Worm (Caenorhabditis elegans): ENCODE results near the gene cup-15.
A peak's percentile ranks its signal among the peaks of the same experiment; 100 is the strongest.

cup-15 gene

DNA sequence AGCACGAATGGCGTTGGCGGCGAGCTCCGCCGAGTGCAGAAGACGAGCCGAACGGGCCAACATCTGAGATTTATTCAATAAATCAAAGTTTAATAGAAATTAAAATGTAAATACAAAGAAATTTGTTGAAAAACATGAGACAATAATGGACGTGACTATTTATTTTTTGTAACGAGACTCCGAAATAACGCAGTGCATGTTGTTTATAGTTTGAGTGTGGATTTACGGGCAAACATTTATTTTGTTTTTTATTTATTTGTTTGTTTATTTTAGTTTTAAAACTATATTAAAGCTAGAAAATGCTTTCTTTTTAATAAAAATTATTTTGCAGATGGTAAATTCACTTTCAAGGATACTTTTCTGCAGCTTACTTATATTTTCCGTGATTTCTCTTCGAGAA lies at the start of gene cup-15, which contains the start of gene sdhb-1:
Gene cup-15, plus strand, starts transcription at position 332 of the 400 bp plus-strand sequence.
Gene sdhb-1, minus strand, starts transcription at position 63 of the 400 bp plus-strand sequence.
- TF ChIP-seq W03F9.2 (tag; optimal IDR thresholded peaks at IDR 0.05) (no peak), dao-5 (tag; optimal IDR thresholded peaks at IDR 0.05) (no peak), him-1 (tag; optimal IDR thresholded peaks at IDR 0.05) (no peak)

- TF ChIP-seq W03F9.2 (tag; optimal IDR thresholded peaks at IDR 0.05): no peak
- TF ChIP-seq him-1 (tag; optimal IDR thresholded peaks at IDR 0.05): no peak
Measured at ce11 chrII:9303545-9303944, 49.3 kb upstream of the cup-15 start.

ce11 chrII:9304849-9305248 lies 48.0 kb upstream of the cup-15 start:
- TF ChIP-seq dao-5 (tag; optimal IDR thresholded peaks at IDR 0.05) (no peak), W03F9.2 (tag; optimal IDR thresholded peaks at IDR 0.05) (no peak), him-1 (tag; optimal IDR thresholded peaks at IDR 0.05) (no peak)

DNA sequence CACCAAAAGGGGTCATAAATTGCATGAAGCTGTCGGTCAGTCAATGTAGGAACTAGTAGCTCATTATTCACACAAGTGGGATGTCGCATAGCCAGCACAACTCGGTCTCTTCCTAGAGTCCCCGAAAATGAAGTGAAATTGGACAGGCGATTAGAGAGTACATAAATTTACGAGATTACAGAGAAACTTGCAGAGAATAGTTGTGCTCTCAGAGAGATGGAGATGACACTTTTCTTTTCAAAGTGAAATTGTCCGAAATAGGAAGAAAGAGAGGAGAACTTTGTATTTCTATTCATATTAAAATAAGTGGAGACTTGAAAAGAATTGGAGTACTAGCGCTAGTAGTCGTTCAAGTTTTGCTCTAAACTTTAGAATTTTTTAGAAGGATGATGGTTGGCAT lies 47.2 kb upstream of the cup-15 start:
- no peak for TF ChIP-seq him-1 (tag; optimal IDR thresholded peaks at IDR 0.05)
- no peak for TF ChIP-seq dao-5 (tag; optimal IDR thresholded peaks at IDR 0.05)
- no peak for TF ChIP-seq W03F9.2 (tag; optimal IDR thresholded peaks at IDR 0.05)

DNA sequence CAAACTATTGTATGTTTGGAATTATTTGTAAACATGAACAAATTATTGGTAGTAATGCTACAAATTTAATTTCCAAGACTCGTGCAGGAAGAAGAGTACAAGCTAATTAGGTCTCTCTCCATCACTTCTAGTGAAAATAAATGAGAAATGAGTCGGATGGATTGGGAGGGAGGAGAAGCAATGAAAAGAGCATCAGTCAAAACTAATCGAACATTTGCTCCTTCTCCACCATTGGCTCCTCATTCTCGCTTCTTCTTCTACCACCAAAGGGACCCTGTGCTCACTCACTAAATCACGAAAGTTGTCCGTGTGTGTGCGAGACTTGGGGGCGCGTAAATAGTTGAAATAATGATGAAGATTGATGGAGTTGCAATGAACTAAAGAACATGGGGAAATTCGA lies 46.0 kb upstream of the cup-15 start:
- TF ChIP-seq dao-5 (tag; optimal IDR thresholded peaks at IDR 0.05): no peak
- no peak for TF ChIP-seq W03F9.2 (tag; optimal IDR thresholded peaks at IDR 0.05)
- TF ChIP-seq him-1 (tag; optimal IDR thresholded peaks at IDR 0.05): no peak

ce11 chrII:9308614-9309046 lies 44.2 kb upstream of the cup-15 start:
- TF ChIP-seq him-1 (tag; optimal IDR thresholded peaks at IDR 0.05) (no peak), W03F9.2 (tag; optimal IDR thresholded peaks at IDR 0.05) (no peak), dao-5 (tag; optimal IDR thresholded peaks at IDR 0.05) (no peak)

DNA sequence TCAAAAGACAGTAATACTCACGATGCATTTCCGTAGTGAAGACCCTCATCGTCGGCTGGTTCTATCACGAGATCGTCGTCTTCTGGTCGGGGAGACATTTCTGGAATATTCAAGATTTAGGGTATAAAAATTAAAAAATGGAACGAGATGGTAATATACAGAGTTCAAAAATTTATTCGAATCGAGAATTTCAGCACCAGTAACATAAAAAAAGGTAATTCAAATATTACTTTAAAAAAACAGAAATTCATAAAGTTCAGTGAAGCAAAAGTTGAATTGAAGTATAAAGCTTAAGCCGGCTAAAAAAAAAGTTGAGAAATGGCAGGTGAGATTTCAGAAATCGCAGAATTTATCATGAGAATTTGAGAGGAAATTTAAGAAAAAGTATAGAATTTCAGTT lies 42.6 kb upstream of the cup-15 start, which contains the start of gene cam-1:
Gene cam-1, minus strand, starts transcription at position 101 of the 400 bp plus-strand sequence.
- TF ChIP-seq dao-5 (tag; optimal IDR thresholded peaks at IDR 0.05) (no peak), W03F9.2 (tag; optimal IDR thresholded peaks at IDR 0.05) (no peak), him-1 (tag; optimal IDR thresholded peaks at IDR 0.05) (no peak)

- TF ChIP-seq him-1 (tag; optimal IDR thresholded peaks at IDR 0.05): no peak
- no peak for TF ChIP-seq W03F9.2 (tag; optimal IDR thresholded peaks at IDR 0.05)
- no peak for TF ChIP-seq dao-5 (tag; optimal IDR thresholded peaks at IDR 0.05)
Measured at ce11 chrII:9310794-9311193, 42.0 kb upstream of the cup-15 start.

- no peak for TF ChIP-seq W03F9.2 (tag; optimal IDR thresholded peaks at IDR 0.05)
- TF ChIP-seq him-1 (tag; optimal IDR thresholded peaks at IDR 0.05): no peak
- TF ChIP-seq dao-5 (tag; optimal IDR thresholded peaks at IDR 0.05): no peak
Measured at ce11 chrII:9311702-9312101, 41.1 kb upstream of the cup-15 start.

DNA sequence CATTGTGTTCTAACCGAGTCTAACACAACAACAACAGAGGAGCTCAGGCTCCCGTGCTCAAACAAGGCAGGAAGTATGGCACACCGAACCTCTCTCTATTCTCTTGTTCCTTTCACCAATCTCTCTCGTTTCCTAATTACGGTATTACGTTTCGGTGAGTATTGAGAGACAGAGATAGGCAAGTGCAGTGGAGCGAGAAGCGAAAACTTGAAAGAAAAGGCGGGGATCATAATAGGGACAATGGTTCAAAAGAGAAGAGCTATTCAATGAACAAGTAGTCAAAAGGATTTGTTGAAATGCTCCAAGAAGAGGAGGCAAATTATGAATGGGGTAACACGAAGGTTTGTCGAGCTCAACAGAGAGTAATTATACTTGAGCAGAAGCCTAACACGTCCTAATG lies 39.5 kb upstream of the cup-15 start:
- no peak for TF ChIP-seq dao-5 (tag; optimal IDR thresholded peaks at IDR 0.05)
- no peak for TF ChIP-seq him-1 (tag; optimal IDR thresholded peaks at IDR 0.05)
- no peak for TF ChIP-seq W03F9.2 (tag; optimal IDR thresholded peaks at IDR 0.05)

DNA sequence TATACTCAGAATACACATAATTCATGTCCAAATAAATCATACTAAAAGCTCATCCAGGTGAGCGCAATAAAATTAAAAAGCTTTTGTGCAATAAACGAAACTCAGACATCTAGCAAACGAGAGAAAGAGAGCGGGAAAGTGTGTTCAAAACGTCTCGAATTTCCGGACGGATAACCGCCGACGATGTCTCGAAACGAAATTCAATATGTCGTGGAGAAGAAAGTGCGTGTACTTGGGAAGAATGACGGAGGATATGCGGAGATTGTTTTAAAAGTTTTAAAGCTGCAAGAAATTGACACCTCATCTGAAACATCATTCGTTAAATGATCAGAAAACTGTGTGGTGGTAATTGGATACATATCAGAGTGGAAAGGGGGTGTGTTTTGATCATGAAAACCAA lies 38.1 kb upstream of the cup-15 start:
- no peak for TF ChIP-seq dao-5 (tag; optimal IDR thresholded peaks at IDR 0.05)
- TF ChIP-seq him-1 (tag; optimal IDR thresholded peaks at IDR 0.05): no peak
- no peak for TF ChIP-seq W03F9.2 (tag; optimal IDR thresholded peaks at IDR 0.05)

ce11 chrII:9315692-9316091 lies 37.1 kb upstream of the cup-15 start:
- TF ChIP-seq W03F9.2 (tag; optimal IDR thresholded peaks at IDR 0.05) (no peak), him-1 (tag; optimal IDR thresholded peaks at IDR 0.05) (no peak), dao-5 (tag; optimal IDR thresholded peaks at IDR 0.05) (no peak)

DNA sequence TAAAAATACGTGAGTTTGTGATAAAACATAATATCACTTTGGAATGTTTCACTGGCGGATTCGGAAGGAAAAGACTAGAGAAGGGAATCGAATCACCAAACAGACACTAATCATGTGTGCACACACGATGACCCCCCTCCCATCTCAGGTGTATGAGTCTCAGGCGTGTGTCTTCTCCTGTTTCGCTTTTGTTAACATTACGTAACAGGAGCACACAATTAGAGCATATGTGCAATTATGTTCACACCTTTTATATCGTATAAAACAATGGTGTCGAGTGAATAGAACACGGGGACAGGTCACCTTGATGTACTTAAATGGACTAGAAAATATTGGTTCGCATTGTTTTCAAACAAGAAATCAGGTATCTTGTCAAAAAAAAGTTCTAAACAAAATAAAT lies 36.0 kb upstream of the cup-15 start:
- no peak for TF ChIP-seq W03F9.2 (tag; optimal IDR thresholded peaks at IDR 0.05)
- no peak for TF ChIP-seq dao-5 (tag; optimal IDR thresholded peaks at IDR 0.05)

- TF ChIP-seq W03F9.2 (tag; optimal IDR thresholded peaks at IDR 0.05): no peak
Measured at ce11 chrII:9319058-9319915, 33.5 kb upstream of the cup-15 start, which contains the start of the genes csa-1 and wdfy-2. Gene csa-1, minus strand, starts transcription at chrII:9319726. Gene wdfy-2, plus strand, starts transcription at chrII:9319865.

- peak; percentile 70 for TF ChIP-seq W03F9.2 (tag; optimal IDR thresholded peaks at IDR 0.05)
- TF ChIP-seq dao-5 (tag; optimal IDR thresholded peaks at IDR 0.05): no peak
Measured at ce11 chrII:9322870-9323349, 29.9 kb upstream of the cup-15 start, which contains the start of gene rab-39. Gene rab-39, minus strand, starts transcription at chrII:9322920.

All from whole organism, L4/young adult.